Worm (Caenorhabditis elegans) whole organism, dauer: ENCODE measurements around the gene C08E3.15.
"Not testable (repeated sequence)": the region's sequence is repeated elsewhere in the genome, so short reads cannot be mapped to it uniquely, and the experiment has no call there.

Experiments
- unc-62 ChIP-seq: sonication (generic microtip); optimal IDR thresholded peaks from 2 replicates; lab custom pipeline; 2017; ENCODE audit warnings: missing biosample characterization, missing genetic modification reagents, missing genetic modification characterization

The C08E3.15 gene

DNA sequence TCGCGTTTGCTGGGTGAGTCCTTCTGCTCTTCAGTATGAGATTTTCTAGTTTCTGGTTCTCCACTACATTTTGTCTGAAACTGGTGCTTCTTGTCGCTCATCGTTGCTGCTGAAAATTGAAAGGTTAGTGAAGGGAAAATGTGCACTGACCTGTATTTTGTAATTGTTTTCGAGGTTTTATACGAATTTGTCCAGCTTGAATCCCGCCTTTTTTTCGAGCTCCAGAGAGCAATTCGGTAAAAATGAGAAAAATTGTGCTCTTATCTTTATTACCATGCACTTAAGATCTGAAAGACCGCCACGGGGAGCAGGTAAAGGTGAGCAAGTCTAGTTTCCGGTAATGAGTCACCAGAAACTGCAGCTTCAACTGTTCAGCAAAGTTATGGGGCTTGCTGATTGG lies at the start of gene C08E3.15:
Gene C08E3.15, minus strand, starts transcription at position 101 of the 400 bp plus-strand sequence.
- not testable (repeated sequence) for TF ChIP-seq unc-62

DNA sequence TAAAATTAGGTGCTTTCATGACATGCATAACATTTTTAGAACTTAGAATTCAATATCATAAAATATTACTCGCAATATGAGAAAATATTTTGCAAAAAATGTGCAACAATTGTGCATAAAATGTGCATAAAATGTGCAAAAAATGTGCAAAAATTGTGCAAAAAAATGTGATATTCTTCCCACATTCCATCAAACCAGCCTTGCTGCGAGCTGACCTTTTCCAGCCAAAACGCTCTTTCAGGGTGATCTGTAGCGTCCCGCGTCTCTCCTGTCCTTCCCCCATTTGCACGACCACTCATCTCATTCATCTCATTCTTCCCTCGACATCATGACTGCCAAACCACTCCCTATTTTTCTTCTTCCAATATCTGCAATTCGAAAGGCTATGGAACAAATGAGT lies 48.4 kb upstream of the C08E3.15 start, which contains the start of gene fbxb-17:
Gene fbxb-17, plus strand, starts transcription at position 301 of the 400 bp plus-strand sequence.
- no peak for TF ChIP-seq unc-62

DNA sequence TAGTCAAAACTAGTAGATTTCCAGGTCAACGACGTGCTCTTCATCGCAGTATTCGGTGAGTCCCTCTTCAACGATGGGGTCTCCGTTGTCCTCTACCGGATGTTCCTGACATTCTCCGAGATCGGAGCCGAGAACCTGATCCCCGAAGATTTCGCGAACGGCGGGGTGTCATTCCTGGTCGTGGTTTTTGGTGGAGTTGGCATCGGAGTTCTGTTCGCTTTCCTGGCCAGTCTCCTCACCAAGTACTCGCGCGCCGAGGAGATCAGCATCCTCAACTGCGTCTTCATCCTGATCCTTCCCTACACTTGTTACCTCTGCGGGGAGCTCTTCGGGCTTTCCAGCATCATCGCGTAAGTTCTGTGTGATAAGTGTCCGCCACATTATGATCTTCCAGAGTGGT lies 45.0 kb upstream of the C08E3.15 start:
- no peak for TF ChIP-seq unc-62

DNA sequence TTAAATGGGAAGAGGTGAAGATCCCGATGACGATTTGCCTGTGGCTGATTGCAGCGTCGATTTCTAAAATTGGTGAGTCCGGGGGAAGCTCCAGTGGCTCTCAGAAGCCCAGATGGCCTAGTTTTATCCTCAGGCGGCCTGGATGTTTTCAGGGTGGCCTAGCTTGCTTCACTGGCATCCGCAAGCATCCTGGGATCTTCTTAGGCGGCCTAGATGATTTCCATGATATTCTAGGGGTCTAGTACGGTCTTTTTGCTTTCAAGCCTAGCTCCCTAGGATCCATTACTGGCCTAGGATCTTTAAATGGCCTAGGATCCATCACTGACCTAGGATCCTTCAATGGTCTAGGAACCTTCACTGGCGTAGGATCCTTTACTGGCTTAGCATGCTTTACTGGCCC lies 43.3 kb upstream of the C08E3.15 start:
- TF ChIP-seq unc-62: no peak

DNA sequence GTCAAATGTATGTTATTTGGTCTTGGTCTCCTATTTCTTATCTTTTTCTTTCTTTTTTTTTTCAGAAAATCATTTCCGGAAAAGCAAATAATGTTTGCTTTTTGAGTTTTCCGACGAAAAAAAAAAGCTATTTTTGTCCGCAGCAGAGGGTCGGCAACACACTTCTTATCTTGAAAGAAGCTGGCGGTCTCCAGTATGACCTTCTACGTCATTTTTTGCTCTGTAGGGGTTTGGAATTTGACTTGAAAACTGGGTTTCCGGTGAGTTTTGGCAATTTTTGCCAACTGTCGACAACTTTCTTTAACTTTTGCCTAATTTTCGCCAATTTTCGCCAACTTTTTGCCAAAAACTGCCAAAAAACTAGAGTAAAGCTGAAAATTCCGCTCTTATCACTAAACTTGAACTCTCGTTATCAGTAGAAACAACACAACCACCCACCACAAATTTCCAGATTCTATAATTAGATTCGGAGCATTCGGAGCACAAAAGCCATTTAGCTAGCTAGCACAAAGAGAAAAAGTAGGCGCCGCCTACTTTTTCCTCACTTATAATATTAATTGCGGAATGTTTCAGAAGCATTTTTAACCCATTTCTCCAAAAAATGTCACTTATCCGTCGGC lies 42.7 kb upstream of the C08E3.15 start, which contains the start of gene nhx-6:
Gene nhx-6, plus strand, starts transcription at position 570 of the 620 bp plus-strand sequence.
- no peak for TF ChIP-seq unc-62

DNA sequence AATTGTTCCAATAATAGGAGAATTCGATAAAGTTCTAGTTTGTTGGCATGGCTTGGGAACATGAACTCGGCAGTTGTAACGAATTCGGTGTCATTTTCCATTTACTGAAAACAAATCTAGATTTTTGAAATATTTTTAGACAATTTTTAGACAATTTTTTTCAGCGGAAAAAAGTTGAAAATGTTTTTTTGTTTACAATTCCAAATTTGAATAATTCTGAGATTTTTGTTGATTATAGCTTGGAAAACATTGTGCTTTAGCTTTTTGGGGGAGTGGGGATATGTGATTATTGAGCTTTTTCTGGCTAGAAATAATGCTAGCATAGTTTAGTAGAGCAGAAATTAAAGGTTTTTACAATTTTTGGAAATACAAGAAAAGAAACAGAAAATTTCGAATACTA lies 41.2 kb upstream of the C08E3.15 start, which contains the start of gene srw-97:
Gene srw-97, minus strand, starts transcription at position 101 of the 400 bp plus-strand sequence.
- TF ChIP-seq unc-62: no peak

DNA sequence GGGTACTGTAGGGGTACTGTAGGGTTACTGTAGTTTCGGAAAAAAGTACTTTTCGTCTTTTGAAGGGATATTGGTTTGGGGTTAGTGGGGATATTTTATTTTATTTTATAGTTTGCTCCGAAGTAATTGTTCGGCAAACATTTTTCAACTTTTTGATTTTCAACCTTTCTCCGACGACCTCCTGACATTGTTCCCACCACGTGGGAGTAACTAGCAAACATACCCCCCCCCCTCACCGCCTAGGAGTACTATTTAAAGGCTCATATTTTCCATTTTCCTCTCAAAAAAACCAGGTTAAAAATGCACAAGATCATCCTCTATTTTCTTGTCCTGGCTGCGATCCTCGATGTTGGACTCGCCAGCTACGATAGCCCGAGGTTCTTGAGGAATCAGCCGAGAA lies 38.3 kb upstream of the C08E3.15 start, which contains the start of gene srlf-29:
Gene srlf-29, plus strand, starts transcription at position 301 of the 400 bp plus-strand sequence.
- TF ChIP-seq unc-62: no peak

DNA sequence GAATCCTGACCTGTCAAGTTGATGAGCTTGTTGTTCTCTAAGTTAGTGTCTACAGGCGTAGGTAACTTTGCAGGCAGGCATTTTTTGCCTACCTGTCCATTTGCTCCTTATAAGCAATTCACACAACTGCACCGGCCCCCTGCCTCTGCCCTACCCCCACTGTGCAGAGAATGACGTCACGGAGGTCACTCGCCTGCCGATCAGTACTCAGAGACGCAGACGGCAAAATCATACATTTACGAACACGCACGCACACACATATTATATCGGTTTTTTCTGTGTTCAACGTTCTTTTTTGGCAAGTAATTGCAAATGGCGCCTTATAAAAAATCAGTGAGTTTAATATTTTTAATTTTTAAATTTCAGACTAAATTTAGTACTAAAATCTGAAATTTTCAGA lies 35.8 kb upstream of the C08E3.15 start, which contains the start of gene duxl-1:
Gene duxl-1, plus strand, starts transcription at position 184 of the 400 bp plus-strand sequence.
- no peak for TF ChIP-seq unc-62

DNA sequence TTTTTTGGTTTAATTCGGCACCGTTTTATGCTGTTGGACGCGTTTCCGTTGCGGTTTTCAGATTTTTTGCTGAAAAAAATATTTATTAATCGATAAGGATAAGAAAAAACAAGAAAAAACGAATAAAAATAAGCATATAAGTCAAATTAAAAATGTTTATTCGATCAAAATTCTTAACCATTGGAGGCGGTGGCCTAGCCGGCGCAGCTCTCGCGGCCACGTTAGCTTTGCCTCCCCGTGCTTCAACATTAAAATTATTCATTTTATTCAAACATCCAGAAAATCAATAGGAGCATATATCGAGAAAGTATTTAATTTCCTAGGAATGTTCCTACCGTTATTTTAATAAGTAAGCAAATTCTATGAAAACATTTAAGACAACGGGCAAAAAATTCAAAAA lies 35.2 kb upstream of the C08E3.15 start, which contains the start of gene ZC204.14:
Gene ZC204.14, minus strand, starts transcription at position 69 of the 400 bp plus-strand sequence.
- TF ChIP-seq unc-62: no peak

DNA sequence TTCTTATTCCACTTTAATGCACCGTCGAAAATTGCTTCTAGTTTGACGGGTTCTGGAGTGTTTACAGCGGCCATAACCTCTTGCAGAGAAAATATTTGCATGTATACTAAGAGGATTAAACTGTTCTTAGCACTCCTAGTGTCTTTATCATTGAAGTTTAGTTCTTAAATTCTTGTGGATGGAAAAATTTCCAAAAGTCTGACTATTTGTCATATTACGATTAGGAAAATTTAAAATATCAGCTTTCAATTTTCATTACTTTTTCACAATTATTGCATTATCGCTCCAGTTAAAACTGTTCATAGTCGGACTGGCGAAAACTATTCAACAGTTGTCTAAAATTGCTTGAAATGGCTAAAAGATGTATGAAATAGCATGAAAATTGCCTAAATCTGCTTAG lies 33.2 kb upstream of the C08E3.15 start, which contains the start of gene ZC204.13:
Gene ZC204.13, minus strand, starts transcription at position 101 of the 400 bp plus-strand sequence.
- TF ChIP-seq unc-62: not testable (repeated sequence)

DNA sequence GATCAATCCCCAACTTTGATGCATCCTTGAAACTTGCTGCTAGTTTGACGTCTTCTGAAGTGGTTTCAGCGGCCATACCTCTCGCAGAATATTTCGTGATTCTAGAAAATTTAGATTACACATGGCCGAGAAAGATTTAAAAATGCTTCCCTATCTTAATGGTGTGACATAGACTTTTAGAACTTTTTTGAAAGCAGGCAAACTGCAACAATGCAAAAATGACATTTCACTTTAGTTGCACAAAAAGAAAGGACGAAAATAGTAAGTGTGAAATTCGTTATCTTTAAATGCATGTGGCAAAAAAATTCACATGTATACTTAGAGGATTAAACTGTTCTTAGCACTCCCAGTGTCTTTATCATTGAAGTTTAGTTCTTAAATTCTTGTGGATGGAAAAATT lies 29.5 kb upstream of the C08E3.15 start, which contains the start of gene ZC204.12:
Gene ZC204.12, minus strand, starts transcription at position 101 of the 400 bp plus-strand sequence.
- TF ChIP-seq unc-62: no peak

DNA sequence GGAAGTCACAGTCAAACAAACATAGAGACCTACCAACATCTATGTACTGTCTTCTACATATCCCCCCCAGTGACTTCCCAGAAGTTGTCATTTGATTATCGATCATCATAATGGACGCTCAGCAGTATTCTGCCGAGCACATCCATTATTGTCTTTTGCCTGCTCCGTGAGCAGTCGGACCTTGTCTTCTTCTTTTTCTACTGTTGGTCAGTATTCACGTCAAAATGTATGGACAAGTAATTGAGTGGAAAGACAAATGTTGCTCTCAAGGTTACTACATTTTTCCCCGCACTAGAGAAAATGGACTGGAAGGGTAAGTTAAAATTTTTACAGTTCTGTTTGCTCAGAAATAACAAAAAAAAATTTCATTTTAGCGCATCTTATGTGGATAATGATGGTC lies 27.2 kb upstream of the C08E3.15 start, which contains the start of gene btb-12:
Gene btb-12, plus strand, starts transcription at position 301 of the 400 bp plus-strand sequence.
- TF ChIP-seq unc-62: no peak

DNA sequence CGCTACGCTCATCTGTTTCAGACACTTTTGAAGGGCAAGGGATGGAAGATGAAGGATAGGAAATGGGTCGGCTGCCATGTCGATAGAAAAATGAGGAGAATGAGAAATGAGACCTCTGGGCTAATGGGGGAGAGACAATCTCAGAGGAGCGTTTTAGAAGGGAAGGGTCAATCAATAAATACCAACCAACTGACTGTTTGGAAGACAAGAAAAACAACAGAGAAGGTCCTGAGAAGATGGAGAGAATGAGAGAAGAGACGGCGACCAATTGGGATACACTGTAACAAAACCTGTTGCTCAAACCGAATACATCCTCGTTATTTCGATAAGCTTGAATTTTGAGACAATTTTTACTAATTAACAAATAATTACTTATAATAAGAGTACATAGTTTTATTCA lies 25.7 kb upstream of the C08E3.15 start, which contains the start of gene fbxb-15:
Gene fbxb-15, minus strand, starts transcription at position 101 of the 400 bp plus-strand sequence.
- no peak for TF ChIP-seq unc-62

DNA sequence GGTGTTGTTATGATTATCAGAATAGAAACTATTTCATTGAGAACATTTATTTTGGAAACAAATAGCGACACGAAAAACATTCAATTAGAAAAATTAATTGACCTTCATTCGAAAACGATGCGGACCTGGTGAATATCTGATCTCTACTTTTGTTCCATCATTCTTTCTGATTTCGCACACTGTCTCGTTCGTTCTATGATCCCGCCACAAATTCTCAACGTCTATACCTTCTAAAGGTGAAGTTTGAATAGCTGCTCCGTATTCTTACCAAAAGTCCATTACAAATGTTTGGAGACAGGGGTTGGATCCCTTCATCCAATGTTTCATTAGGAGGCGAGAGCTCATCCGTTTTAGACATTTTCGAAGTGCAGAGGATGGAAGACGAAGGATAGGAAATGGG lies 24.1 kb upstream of the C08E3.15 start, which contains the start of gene fbxb-16:
Gene fbxb-16, minus strand, starts transcription at position 101 of the 400 bp plus-strand sequence.
- TF ChIP-seq unc-62: no peak

DNA sequence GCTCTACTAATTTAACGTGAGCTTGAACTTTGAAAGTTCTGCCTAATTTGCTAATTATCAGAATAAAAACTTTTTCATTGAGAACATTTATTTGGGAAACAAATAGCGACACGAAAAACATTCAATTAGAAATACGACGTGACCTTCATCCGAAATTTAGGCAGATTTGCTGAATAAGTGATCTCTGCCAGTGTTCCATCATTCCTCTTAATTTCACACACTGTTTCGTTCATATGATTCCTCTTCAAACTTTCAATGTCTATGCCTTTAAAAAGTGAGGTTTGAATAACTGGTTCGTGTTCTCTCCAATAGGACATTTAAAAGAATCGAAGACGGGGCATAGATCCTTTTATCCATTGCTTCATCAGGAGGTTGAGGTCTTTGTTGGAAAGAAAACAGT lies 22.8 kb upstream of the C08E3.15 start, which contains the start of gene fbxb-20:
Gene fbxb-20, minus strand, starts transcription at position 101 of the 400 bp plus-strand sequence.
- no peak for TF ChIP-seq unc-62

DNA sequence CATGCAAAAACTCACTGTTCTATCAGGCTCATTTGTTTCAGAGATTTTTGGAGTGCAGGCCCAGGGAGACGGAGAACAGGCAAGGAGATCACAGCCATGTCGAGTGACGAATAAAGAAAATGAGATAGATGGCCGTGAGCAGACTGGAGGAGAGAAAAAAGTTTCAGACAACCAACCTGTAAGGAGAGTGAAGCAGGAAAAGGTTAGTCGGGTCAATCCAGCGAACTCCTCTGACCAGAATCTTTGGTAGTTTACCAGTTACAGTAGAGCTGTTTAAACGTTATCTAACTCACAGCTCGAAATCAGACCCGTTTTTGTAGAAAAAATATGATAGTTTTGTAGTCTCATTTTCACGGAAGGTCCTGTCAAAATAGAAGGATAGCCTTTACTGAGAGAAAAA lies 21.1 kb upstream of the C08E3.15 start, which contains the start of gene fbxb-21:
Gene fbxb-21, minus strand, starts transcription at position 101 of the 400 bp plus-strand sequence.
- TF ChIP-seq unc-62: no peak

DNA sequence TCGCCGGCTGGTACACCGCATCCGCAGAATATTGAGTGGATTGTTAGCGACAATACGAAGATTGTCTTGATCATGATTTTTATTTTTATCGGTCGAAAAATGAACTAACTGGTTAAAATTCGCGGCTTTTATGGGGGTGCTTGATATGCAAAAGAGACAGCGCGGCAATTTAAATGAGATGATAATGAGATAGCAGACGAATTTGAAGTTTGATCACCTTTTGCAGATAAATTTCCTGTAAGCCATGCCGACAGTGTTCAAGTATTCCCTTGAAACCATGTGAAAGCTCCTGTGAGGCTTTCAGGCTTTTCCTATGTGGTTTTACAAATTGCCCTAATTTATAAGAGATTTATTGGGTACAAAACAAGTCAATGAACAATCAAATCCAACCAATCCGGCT lies 18.5 kb upstream of the C08E3.15 start, which contains the start of gene ZC204.17:
Gene ZC204.17, minus strand, starts transcription at position 101 of the 400 bp plus-strand sequence.
- no peak for TF ChIP-seq unc-62
